Fruit fly (Drosophila melanogaster): ENCODE results near the gene Naa60.

Naa60 gene

DNA sequence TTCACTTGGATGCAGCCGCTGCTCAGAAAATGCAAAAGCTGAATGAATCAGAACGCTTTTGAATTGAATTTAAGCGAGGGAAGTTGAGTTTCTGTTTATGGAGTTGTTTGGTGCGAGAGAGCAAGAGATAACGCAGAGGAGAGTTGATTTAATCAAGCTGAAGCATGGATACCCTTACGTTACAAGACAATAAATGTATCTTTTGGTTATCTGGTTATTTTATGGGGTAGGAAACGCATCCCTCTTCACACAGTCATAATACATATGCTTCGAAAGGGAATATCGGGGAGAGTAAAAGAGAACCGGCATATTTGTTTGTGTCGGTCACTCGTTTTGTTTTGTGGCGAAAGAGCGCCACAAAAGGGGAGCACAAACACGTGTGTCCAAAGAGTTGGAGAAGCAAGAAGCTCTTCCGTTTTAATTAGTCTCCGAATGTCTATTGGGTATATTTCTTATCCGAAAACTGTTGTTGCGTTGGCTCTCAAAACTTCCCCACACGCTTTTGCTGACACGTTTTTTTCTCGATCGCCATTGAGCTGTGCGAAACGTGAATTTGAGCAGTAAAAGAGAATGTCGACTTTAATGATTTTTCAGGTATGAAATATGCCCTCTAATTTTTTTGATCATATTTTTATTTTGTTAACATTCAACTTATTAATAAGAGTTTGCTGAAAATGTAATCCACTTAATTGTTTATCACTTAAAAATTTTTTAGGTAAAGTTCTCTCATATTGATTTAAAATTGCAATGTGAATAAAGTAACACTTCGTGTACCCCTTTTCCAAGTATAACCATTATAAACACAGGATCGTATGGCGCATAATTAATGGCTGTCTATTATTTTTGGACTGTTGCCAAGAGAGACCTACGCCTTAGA, 29.8 kb upstream of the Naa60 start, which contains the start of gene Prps (continued):
- TF ChIP-seq ham (GFP tag; IDR thresholded peaks at IDR 0.05) (peak; percentile 18; the same call in 1 of the 2 replicates), CG13894 (tag; optimal IDR thresholded peaks at IDR 0.05) (peak; percentile 85), croc (GFP tag; conservative IDR thresholded peaks at IDR 0.05) (peak; percentile 19; the same call in 1 of the 3 replicates), ssp (GFP tag; IDR thresholded peaks at IDR 0.05) (peak; percentile 52), lab (GFP tag; optimal IDR thresholded peaks at IDR 0.05) (peak; percentile 93), CG33557 (GFP tag; optimal IDR thresholded peaks at IDR 0.05) (peak; percentile 16), CG6791 (GFP tag; IDR thresholded peaks at IDR 0.05; ENCODE audit: partially characterized antibody) (no peak), eyg (GFP tag; optimal IDR thresholded peaks at IDR 0.05) (peak; percentile 20), CG10431 (GFP tag; optimal IDR thresholded peaks at IDR 0.05) (no peak), Myb (GFP tag; optimal IDR thresholded peaks at IDR 0.05) (peak; percentile 58), Hey (tag; optimal IDR thresholded peaks at IDR 0.05) (peak; percentile 59), trem (tag; optimal IDR thresholded peaks at IDR 0.05) (peak; percentile 51), CG13123 (GFP tag; optimal IDR thresholded peaks at IDR 0.05) (peak; percentile 63), CG6272 (GFP tag; IDR thresholded peaks at IDR 0.05) (peak; percentile 46; the same call in 1 of the 2 replicates), Bteb2 (GFP tag; optimal IDR thresholded peaks at IDR 0.05) (peak; percentile 63), CG9727 (GFP tag; optimal IDR thresholded peaks at IDR 0.05) (peak; percentile 50), gem (tag; optimal IDR thresholded peaks at IDR 0.05) (peak; percentile 74), Oli (tag; optimal IDR thresholded peaks at IDR 0.05) (peak; percentile 30), Pdp1 (GFP tag; optimal IDR thresholded peaks at IDR 0.05) (peak; percentile 75 to 87), lola (GFP tag; optimal IDR thresholded peaks at IDR 0.05) (peak in 1 of 3 experiments; percentile 27), CG8290 (GFP tag; optimal IDR thresholded peaks at IDR 0.05) (peak; percentile 37), CG8290 (tag; optimal IDR thresholded peaks at IDR 0.05) (peak; percentile 36 to 94), Adf1 (GFP tag; IDR thresholded peaks at IDR 0.05) (peak; percentile 52; the same call in 1 of the 2 replicates), Dek (tag; optimal IDR thresholded peaks at IDR 0.05) (peak; percentile 68), CG8924 (tag; optimal IDR thresholded peaks at IDR 0.05) (peak; percentile 56), CG12236 (GFP tag; optimal IDR thresholded peaks at IDR 0.05) (peak; percentile 68), CG10543 (GFP tag; optimal IDR thresholded peaks at IDR 0.05) (peak; percentile 51), CG4424 (GFP tag; optimal IDR thresholded peaks at IDR 0.05) (peak; percentile 76), stwl (tag; optimal IDR thresholded peaks at IDR 0.05) (no peak), al (GFP tag; IDR thresholded peaks at IDR 0.05) (peak; percentile 64; the same call in 1 of the 2 replicates), H2.0 (GFP tag; IDR thresholded peaks at IDR 0.05) (peak; percentile 79), wek (GFP tag; optimal IDR thresholded peaks at IDR 0.05) (peak; percentile 42), CG7839 (tag; optimal IDR thresholded peaks at IDR 0.05) (peak; percentile 76), CG17802 (tag; optimal IDR thresholded peaks at IDR 0.05) (peak; percentile 36), mam (GFP tag; optimal IDR thresholded peaks at IDR 0.05) (peak; percentile 88), Ravus (GFP tag; IDR thresholded peaks at IDR 0.05) (peak; percentile 40), tap (tag; optimal IDR thresholded peaks at IDR 0.05) (peak; percentile 76), cwo (GFP tag; optimal IDR thresholded peaks at IDR 0.05) (peak; percentile 99), Hsf (GFP tag; optimal IDR thresholded peaks at IDR 0.05) (peak; percentile 59), cad (GFP tag; optimal IDR thresholded peaks at IDR 0.05) (no peak), CG9817 (tag; optimal IDR thresholded peaks at IDR 0.05) (peak; percentile 52), exex (tag; optimal IDR thresholded peaks at IDR 0.05) (peak; percentile 60), CG31224 (GFP tag; IDR thresholded peaks at IDR 0.05) (peak; percentile 72), CG30020 (tag; optimal IDR thresholded peaks at IDR 0.05) (no peak), CG6254 (GFP tag; optimal IDR thresholded peaks at IDR 0.05) (peak; percentile 62), CG6654 (GFP tag; optimal IDR thresholded peaks at IDR 0.05) (peak; percentile 20), Eip74EF (GFP tag; optimal IDR thresholded peaks at IDR 0.05) (peak in 1 of 2 experiments; percentile 80)
